Worm (Caenorhabditis elegans): ENCODE measurements around the gene F35C11.6.
A peak's percentile ranks its signal among the peaks of the same experiment; 100 is the strongest.

F35C11.6 gene

DNA sequence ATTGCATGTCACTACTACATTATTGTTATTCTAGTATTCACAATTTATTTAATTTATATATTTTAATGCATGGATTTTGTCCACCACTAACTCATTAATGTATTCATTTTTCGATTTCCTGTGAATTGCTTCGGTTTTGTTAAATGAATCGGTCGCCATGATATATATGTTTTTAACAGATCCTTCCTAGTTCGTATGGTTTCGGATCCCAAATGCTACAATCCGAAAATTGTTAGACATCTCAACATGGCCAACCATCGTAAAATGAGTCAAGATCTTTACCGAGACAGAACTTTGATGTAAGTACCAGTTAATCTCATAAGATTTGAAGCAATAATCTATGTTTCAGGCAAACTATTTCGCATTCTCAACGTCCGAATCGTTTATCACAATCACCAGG, 14.1 kb upstream of the F35C11.6 start (continued):
- TF ChIP-seq lin-35 (GFP tag; optimal IDR thresholded peaks at IDR 0.05) (no peak), ekl-4 (GFP tag; IDR thresholded peaks at IDR 0.05) (peak; percentile 65), F33H1.4 (GFP tag; IDR thresholded peaks at IDR 0.05) (peak; percentile 42), ama-1 (optimal IDR thresholded peaks at IDR 0.05) (no peak), ama-1 (GFP tag; optimal IDR thresholded peaks at IDR 0.05) (peak in 1 of 2 experiments; percentile 2), ztf-26 (tag; optimal IDR thresholded peaks at IDR 0.05) (no peak), F10E7.11 (tag; optimal IDR thresholded peaks at IDR 0.05) (no peak), egrh-3 (GFP tag; IDR thresholded peaks at IDR 0.05) (no peak), let-607 (tag; optimal IDR thresholded peaks at IDR 0.05) (no peak), bed-1 (GFP tag; IDR thresholded peaks at IDR 0.05) (no peak)

DNA sequence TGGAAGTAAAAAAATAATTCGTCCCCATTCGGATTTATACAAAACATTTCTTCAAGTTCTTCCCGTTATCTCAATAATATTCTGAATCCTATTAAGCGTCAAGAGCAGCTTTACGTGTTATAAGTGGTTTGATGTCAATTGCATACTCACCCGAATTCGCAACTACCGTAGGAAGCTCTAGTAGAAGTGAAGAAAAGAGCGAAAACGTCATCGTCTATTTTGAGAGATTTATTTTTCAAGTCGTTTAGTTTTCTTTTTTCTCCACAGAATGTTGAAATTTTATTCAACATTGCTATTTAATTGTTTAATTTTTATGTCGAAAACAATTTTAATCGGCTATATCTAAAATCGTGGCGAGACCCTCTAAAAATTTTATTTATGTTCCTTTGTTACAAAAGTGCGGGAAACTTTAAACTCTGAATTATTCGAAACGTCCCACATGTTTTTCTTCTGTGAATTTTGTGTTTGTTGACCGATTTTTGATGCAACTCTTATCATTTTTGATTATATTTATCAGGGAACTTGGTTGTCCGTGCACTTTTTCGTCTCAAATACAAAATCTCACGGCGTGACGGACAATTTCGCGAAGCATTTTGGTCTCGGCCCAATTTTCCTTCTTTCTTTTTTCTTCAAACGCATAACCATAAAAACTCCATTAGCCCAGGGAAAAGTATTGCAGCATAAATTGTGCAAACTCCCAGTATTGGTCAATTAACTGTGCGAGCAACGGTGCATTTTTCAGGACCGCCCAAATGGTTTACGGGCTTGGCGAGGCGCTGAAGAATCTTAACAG, 11.1 kb upstream of the F35C11.6 start, which contains the start of gene tdc-1:
Gene tdc-1, plus strand, starts transcription at position 743 of the 793 bp plus-strand sequence.
- TF ChIP-seq madf-6 (GFP tag; IDR thresholded peaks at IDR 0.05) (peak; percentile 93), dpl-1 (GFP tag; optimal IDR thresholded peaks at IDR 0.05) (peak; percentile 43), nfya-1 (tag; optimal IDR thresholded peaks at IDR 0.05; ENCODE audit: borderline replicate concordance, insufficient read depth) (no peak), D2030.7 (GFP tag; IDR thresholded peaks at IDR 0.05) (peak; percentile 51), snpc-1.3 (tag; optimal IDR thresholded peaks at IDR 0.05; ENCODE audit: insufficient read depth) (peak; percentile 20), F33H1.4 (GFP tag; IDR thresholded peaks at IDR 0.05) (peak; percentile 88), lsl-1 (GFP tag; optimal IDR thresholded peaks at IDR 0.05) (peak; percentile 90), cebp-1 (GFP tag; IDR thresholded peaks at IDR 0.05) (no peak), cebp-1 (tag; optimal IDR thresholded peaks at IDR 0.05) (no peak), lin-54 (GFP tag; optimal IDR thresholded peaks at IDR 0.05) (peak; percentile 59), C06A6.2 (GFP tag; conservative IDR thresholded peaks at IDR 0.05) (no peak), madf-8 (GFP tag; conservative IDR thresholded peaks at IDR 0.05) (peak; percentile 76), efl-1 (GFP tag; optimal IDR thresholded peaks at IDR 0.05) (peak; percentile 82), aptf-3 (GFP tag; IDR thresholded peaks at IDR 0.05) (no peak), him-1 (tag; optimal IDR thresholded peaks at IDR 0.05) (peak; percentile 31), F55B11.4 (tag; optimal IDR thresholded peaks at IDR 0.05; ENCODE audit: borderline replicate concordance, insufficient read depth) (no peak), dox-1 (GFP tag; IDR thresholded peaks at IDR 0.05) (peak; percentile 7; the same call in 1 of the 2 replicates), xnd-1 (tag; optimal IDR thresholded peaks at IDR 0.05) (peak; percentile 88)

DNA sequence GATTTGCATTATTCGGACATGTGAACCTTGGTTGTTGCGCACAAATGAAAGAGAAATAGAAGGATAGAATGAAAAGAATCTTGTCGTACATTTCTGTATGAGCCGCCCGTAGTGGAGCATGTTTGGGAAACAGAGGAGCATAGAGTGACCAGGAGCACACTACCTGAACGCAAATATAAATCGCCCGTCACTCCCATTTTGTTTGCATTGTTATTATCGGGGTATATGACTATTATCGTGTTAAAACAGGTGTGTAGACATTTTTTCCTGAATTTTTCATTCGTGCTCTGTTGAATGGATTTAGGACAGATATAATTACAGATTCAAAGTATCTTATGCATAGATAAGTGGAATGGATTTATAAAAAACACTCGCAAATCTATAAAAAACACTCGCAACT, 10.4 kb upstream of the F35C11.6 start, which contains the start of gene K01C8.2:
Gene K01C8.2, minus strand, starts transcription at position 101 of the 400 bp plus-strand sequence.
- TF ChIP-seq ccch-3 (GFP tag; optimal IDR thresholded peaks at IDR 0.05): no peak
- TF ChIP-seq K12H6.12 (tag; optimal IDR thresholded peaks at IDR 0.05): no peak
- TF ChIP-seq nhr-80 (tag; optimal IDR thresholded peaks at IDR 0.05): no peak
- no peak for TF ChIP-seq ceh-58 (GFP tag; IDR thresholded peaks at IDR 0.05)
- TF ChIP-seq repo-1 (tag; optimal IDR thresholded peaks at IDR 0.05): no peak
- TF ChIP-seq lin-54 (GFP tag; optimal IDR thresholded peaks at IDR 0.05): no peak
- no peak for TF ChIP-seq zim-3 (tag; optimal IDR thresholded peaks at IDR 0.05)
- TF ChIP-seq dox-1 (GFP tag; IDR thresholded peaks at IDR 0.05): no peak
- TF ChIP-seq mel-28 (tag; optimal IDR thresholded peaks at IDR 0.05; ENCODE audit: borderline replicate concordance): no peak
- no peak for TF ChIP-seq athp-1 (tag; optimal IDR thresholded peaks at IDR 0.05)
- TF ChIP-seq pbrm-1 (GFP tag; IDR thresholded peaks at IDR 0.05): no peak
- TF ChIP-seq F55B11.4 (tag; optimal IDR thresholded peaks at IDR 0.05; ENCODE audit: borderline replicate concordance, insufficient read depth): no peak
- TF ChIP-seq rpc-1 (optimal IDR thresholded peaks at IDR 0.05): no peak
- no peak for TF ChIP-seq rpc-1 (tag; optimal IDR thresholded peaks at IDR 0.05)
- TF ChIP-seq mes-4 (tag; optimal IDR thresholded peaks at IDR 0.05): no peak
- no peak for TF ChIP-seq lin-26 (GFP tag; IDR thresholded peaks at IDR 0.05)

All from whole organism, young adult.